Fruit fly (Drosophila melanogaster): ENCODE measurements around the gene CG31709.

The CG31709 gene

dm6 chr2L:9579538-9579937, at the start of gene CG31709:
CG31709 (minus strand) TSS chr2L:9579638.
- TF ChIP-seq noc (tag; optimal IDR thresholded peaks at IDR 0.05): no peak

dm6 chr2L:9625185-9625584, 45.7 kb upstream of the CG31709 start, which contains the start of gene CG31882:
CG31882 (minus strand) TSS chr2L:9625285.
- no peak for TF ChIP-seq noc (tag; optimal IDR thresholded peaks at IDR 0.05)

- no peak for TF ChIP-seq noc (tag; optimal IDR thresholded peaks at IDR 0.05)
Measured at dm6 chr2L:9619925-9620324, 40.5 kb upstream of the CG31709 start.

dm6 chr2L:9618871-9619270, 39.4 kb upstream of the CG31709 start:
- TF ChIP-seq noc (tag; optimal IDR thresholded peaks at IDR 0.05): peak; percentile 27

- TF ChIP-seq noc (tag; optimal IDR thresholded peaks at IDR 0.05): peak; percentile 68
Measured at dm6 chr2L:9617908-9618307, 38.5 kb upstream of the CG31709 start.

dm6 chr2L:9616654-9617053, 37.2 kb upstream of the CG31709 start:
- TF ChIP-seq noc (tag; optimal IDR thresholded peaks at IDR 0.05): no peak

- no peak for TF ChIP-seq noc (tag; optimal IDR thresholded peaks at IDR 0.05)
Measured at dm6 chr2L:9615983-9616519, 36.6 kb upstream of the CG31709 start, which contains the start of gene GlcAT-S. GlcAT-S (plus strand) TSS chr2L:9616469.

- TF ChIP-seq noc (tag; optimal IDR thresholded peaks at IDR 0.05): no peak
Measured at dm6 chr2L:9615561-9615960, 36.1 kb upstream of the CG31709 start.

dm6 chr2L:9614674-9615258, 35.3 kb upstream of the CG31709 start:
- TF ChIP-seq noc (tag; optimal IDR thresholded peaks at IDR 0.05): no peak

dm6 chr2L:9613922-9614321, 34.5 kb upstream of the CG31709 start:
- TF ChIP-seq noc (tag; optimal IDR thresholded peaks at IDR 0.05): no peak

- peak; percentile 33 for TF ChIP-seq noc (tag; optimal IDR thresholded peaks at IDR 0.05)
Measured at dm6 chr2L:9613006-9613690, 33.7 kb upstream of the CG31709 start, which contains the start of gene Trx2. Trx2 (plus strand) TSS chr2L:9613166.

- no peak for TF ChIP-seq noc (tag; optimal IDR thresholded peaks at IDR 0.05)
Measured at dm6 chr2L:9612654-9613005, 33.2 kb upstream of the CG31709 start.

- TF ChIP-seq noc (tag; optimal IDR thresholded peaks at IDR 0.05): no peak
Measured at dm6 chr2L:9609337-9609856, 30.0 kb upstream of the CG31709 start.

dm6 chr2L:9607997-9608563, 28.6 kb upstream of the CG31709 start, which contains the start of gene gcm2:
gcm2 (plus strand) TSS chr2L:9608562.
- TF ChIP-seq noc (tag; optimal IDR thresholded peaks at IDR 0.05): no peak

- no peak for TF ChIP-seq noc (tag; optimal IDR thresholded peaks at IDR 0.05)
Measured at dm6 chr2L:9602103-9602502, 22.7 kb upstream of the CG31709 start.

dm6 chr2L:9601220-9601619, 21.8 kb upstream of the CG31709 start:
- no peak for TF ChIP-seq noc (tag; optimal IDR thresholded peaks at IDR 0.05)

dm6 chr2L:9600772-9601171, 21.3 kb upstream of the CG31709 start, which contains the start of gene CG4382:
CG4382 (minus strand) TSS chr2L:9600872.
- TF ChIP-seq noc (tag; optimal IDR thresholded peaks at IDR 0.05): no peak

All from whole organism, larva.